Worm (Caenorhabditis elegans): ENCODE data around the gene Y62H9A.9.

DNA sequence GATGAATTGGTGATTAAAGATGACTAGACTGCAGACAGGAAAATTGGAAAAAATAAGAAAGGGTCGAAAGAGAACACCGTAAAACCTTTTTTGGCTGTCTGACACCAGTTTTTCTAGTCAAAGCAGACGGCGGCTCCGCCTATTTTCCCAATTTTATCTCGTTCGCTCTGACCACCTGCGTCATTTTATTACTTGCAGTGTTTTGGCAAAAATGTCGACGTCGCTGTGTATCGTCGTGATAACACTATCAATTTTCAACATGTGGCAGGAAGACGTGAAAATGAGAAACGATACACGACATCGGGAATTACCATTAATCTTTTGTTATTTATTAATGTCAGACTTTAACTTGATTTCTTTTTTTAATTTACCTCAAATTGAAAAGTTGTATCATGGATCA, 12.1 kb upstream of the Y62H9A.9 start, which contains the start of gene Y62H9A.15:
- no peak for TF ChIP-seq him-1 (tag; optimal IDR thresholded peaks at IDR 0.05)
- no peak for TF ChIP-seq dao-5 (tag; optimal IDR thresholded peaks at IDR 0.05)
